Worm (Caenorhabditis elegans): ENCODE results near the gene F54D10.9.

DNA sequence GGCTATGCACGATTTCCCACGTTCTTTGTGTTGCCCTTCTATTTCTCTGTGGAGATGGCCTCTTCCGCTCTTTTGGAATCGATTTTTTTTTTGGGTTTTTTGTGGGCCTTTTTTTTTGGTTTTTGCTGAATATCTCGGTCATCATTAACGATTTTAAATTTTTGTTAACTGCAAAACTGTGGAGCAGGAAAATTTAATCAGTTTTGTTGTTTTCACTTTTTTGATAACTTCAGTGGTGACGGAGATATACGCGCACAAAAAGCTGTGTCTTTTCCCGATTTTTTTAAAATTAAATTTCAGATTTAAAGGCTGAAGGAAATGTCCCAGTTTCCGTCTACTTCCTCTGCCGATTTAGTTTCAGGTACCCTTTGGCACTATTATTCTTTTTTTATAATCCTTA lies 47.0 kb downstream of the F54D10.9 start, which contains the start of gene T24E12.1:
- TF ChIP-seq jun-1 (tag; optimal IDR thresholded peaks at IDR 0.05) (no peak), nhr-237 (tag; optimal IDR thresholded peaks at IDR 0.05) (no peak), lsy-2 (tag; optimal IDR thresholded peaks at IDR 0.05) (no peak), unc-86 (tag; optimal IDR thresholded peaks at IDR 0.05) (no peak), mdl-1 (tag; optimal IDR thresholded peaks at IDR 0.05) (no peak), unc-62 (GFP tag; optimal IDR thresholded peaks at IDR 0.05) (no peak), F16B12.6 (tag; optimal IDR thresholded peaks at IDR 0.05) (no peak), nhr-47 (tag; optimal IDR thresholded peaks at IDR 0.05) (no peak), efl-3 (GFP tag; optimal IDR thresholded peaks at IDR 0.05) (no peak), ceh-90 (tag; optimal IDR thresholded peaks at IDR 0.05) (no peak), nhr-77 (tag; optimal IDR thresholded peaks at IDR 0.05) (no peak), dpl-1 (GFP tag; optimal IDR thresholded peaks at IDR 0.05) (no peak), elt-3 (tag; optimal IDR thresholded peaks at IDR 0.05) (no peak)

All from whole organism, L1 larva.